Worm (Caenorhabditis elegans) whole organism, young adult: Measurements from ENCODE around the gene ddb-1.

ENCODE experiments used
- B0019.2 ChIP-seq: fragments of 200-800 bp; sonication (Bioruptor generic); conservative IDR thresholded peaks from 2 replicates; pipeline ENCODE4 v1.3.6; 2022; ENCODE audit warnings: missing genetic modification reagents, missing genetic modification characterization, missing compliant biosample characterization
- C06A6.2 ChIP-seq: fragments of 200-800 bp; sonication (Bioruptor generic); conservative IDR thresholded peaks from 2 replicates; pipeline ENCODE4 v1.3.6; 2022; ENCODE audit warnings: missing genetic modification characterization, missing compliant biosample characterization
- F22D6.2 ChIP-seq: sonication (generic microtip); optimal IDR thresholded peaks from 2 replicates; lab custom pipeline; 2016; ENCODE audit warnings: mild to moderate bottlenecking, missing genetic modification characterization, missing compliant biosample characterization
- F33H1.4 ChIP-seq: fragments of 200-800 bp; sonication (Bioruptor generic); IDR thresholded peaks from 2 replicates; pipeline ENCODE4 v1.3.6; 2022; ENCODE audit warnings: missing genetic modification reagents, missing genetic modification characterization, missing compliant biosample characterization
- F49E8.2 ChIP-seq: sonication (generic microtip); optimal IDR thresholded peaks from 3 replicates; lab custom pipeline; 2017; ENCODE audit warnings: missing genetic modification characterization, mild to moderate bottlenecking, missing compliant biosample characterization, antibody characterized with exemption, moderate library complexity; ENCODE audit not compliant: insufficient read depth
- F57C9.4 ChIP-seq: sonication (generic microtip); optimal IDR thresholded peaks from 2 replicates; lab custom pipeline; 2017; ENCODE audit warnings: mild to moderate bottlenecking, missing genetic modification characterization, missing compliant biosample characterization
- T26A5.8 ChIP-seq: sonication (generic microtip); optimal IDR thresholded peaks from 2 replicates; lab custom pipeline; 2016; ENCODE audit warnings: missing genetic modification characterization, missing compliant biosample characterization
- Y53F4B.3 ChIP-seq: fragments of 200-800 bp; sonication (Bioruptor generic); IDR thresholded peaks from 2 replicates; pipeline ENCODE4 v1.3.6; 2022; ENCODE audit warnings: missing genetic modification reagents, missing genetic modification characterization, missing compliant biosample characterization
- Y56A3A.18 ChIP-seq: fragments of 200-800 bp; sonication (Bioruptor generic); IDR thresholded peaks from 2 replicates; pipeline ENCODE4 v1.3.6; 2022; ENCODE audit warnings: missing genetic modification reagents, missing genetic modification characterization, missing compliant biosample characterization
- ZK185.1 ChIP-seq: sonication (generic microtip); optimal IDR thresholded peaks from 2 replicates; lab custom pipeline; 2016; ENCODE audit warnings: mild to moderate bottlenecking, missing genetic modification characterization, missing compliant biosample characterization; ENCODE audit not compliant: poor library complexity, severe bottlenecking
- athp-1 ChIP-seq: sonication (generic microtip); optimal IDR thresholded peaks from 2 replicates; lab custom pipeline; 2017; ENCODE audit warnings: mild to moderate bottlenecking, missing genetic modification characterization, missing compliant biosample characterization
- attf-3 ChIP-seq: fragments of 200-800 bp; sonication (Bioruptor generic); conservative IDR thresholded peaks from 2 replicates; pipeline ENCODE4 v1.3.6; 2022; ENCODE audit warnings: missing genetic modification reagents, missing genetic modification characterization, missing compliant biosample characterization
- bed-2 ChIP-seq: fragments of 200-800 bp; sonication (Bioruptor generic); IDR thresholded peaks from 2 replicates; pipeline ENCODE4 v1.3.6; 2022; ENCODE audit warnings: missing genetic modification reagents, missing genetic modification characterization, missing compliant biosample characterization
- ccch-3 ChIP-seq: fragments of 200-800 bp; sonication (Bioruptor generic); optimal IDR thresholded peaks from 2 replicates; lab custom pipeline; 2018; ENCODE audit warnings: mild to moderate bottlenecking, missing genetic modification characterization, missing compliant biosample characterization
- ceh-91 ChIP-seq: fragments of 200-800 bp; sonication (Bioruptor generic); IDR thresholded peaks from 2 replicates; pipeline ENCODE4 v1.3.6; 2022; ENCODE audit warnings: missing genetic modification reagents, missing genetic modification characterization, missing compliant biosample characterization
- dpl-1 ChIP-seq: fragments of 150-350 bp; optimal IDR thresholded peaks from 2 replicates; lab custom pipeline; 2014; ENCODE audit warnings: missing biosample characterization, missing genetic modification reagents, missing genetic modification characterization
- efl-1 ChIP-seq: fragments of 150-350 bp; optimal IDR thresholded peaks from 2 replicates; lab custom pipeline; 2014; ENCODE audit warnings: missing biosample characterization, missing genetic modification reagents, missing genetic modification characterization
- egl-18 ChIP-seq: fragments of 200-800 bp; sonication (Bioruptor generic); IDR thresholded peaks from 2 replicates; pipeline ENCODE4 v1.3.6; 2022; ENCODE audit warnings: missing genetic modification reagents, missing genetic modification characterization, missing compliant biosample characterization
- egrh-3 ChIP-seq: fragments of 200-800 bp; sonication (Bioruptor generic); IDR thresholded peaks from 2 replicates; pipeline ENCODE4 v1.3.6; 2022; ENCODE audit warnings: missing genetic modification reagents, missing genetic modification characterization, missing compliant biosample characterization
- ekl-4 ChIP-seq: fragments of 200-800 bp; sonication (Bioruptor generic); IDR thresholded peaks from 2 replicates; pipeline ENCODE4 v1.3.6; 2022; ENCODE audit warnings: missing genetic modification reagents, missing genetic modification characterization, missing compliant biosample characterization
- hmg-1.2 ChIP-seq: fragments of 200-800 bp; sonication (Bioruptor generic); IDR thresholded peaks from 2 replicates; pipeline ENCODE4 v1.3.6; 2022; ENCODE audit warnings: missing genetic modification reagents, missing genetic modification characterization, missing compliant biosample characterization
- hsf-1 ChIP-seq: fragments of 200-800 bp; sonication (Bioruptor generic); IDR thresholded peaks from 2 replicates; pipeline ENCODE4 v1.3.6; 2022; ENCODE audit warnings: missing genetic modification reagents, missing genetic modification characterization, missing compliant biosample characterization
- lin-26 ChIP-seq: fragments of 200-800 bp; sonication (Bioruptor generic); IDR thresholded peaks from 2 replicates; pipeline ENCODE4 v1.3.6; 2022; ENCODE audit warnings: missing genetic modification reagents, missing genetic modification characterization, missing compliant biosample characterization
- lin-35 ChIP-seq, 3 experiments: fragments of 150-350 bp in 2 of 3; sonication (generic microtip) in 1 of 3; optimal IDR thresholded peaks; 2 replicates each; lab custom pipeline; 2014 to 2018; ENCODE audit warnings: missing biosample characterization in 3 of 3, missing genetic modification characterization in 3 of 3, missing genetic modification reagents in 3 of 3
- lin-54 ChIP-seq: fragments of 200-800 bp; sonication (Bioruptor generic); optimal IDR thresholded peaks from 2 replicates; lab custom pipeline; 2018; ENCODE audit warnings: mild to moderate bottlenecking, missing genetic modification characterization, missing compliant biosample characterization
- lsl-1 ChIP-seq: fragments of 200-800 bp; sonication (Bioruptor generic); optimal IDR thresholded peaks from 2 replicates; lab custom pipeline; 2018; ENCODE audit warnings: mild to moderate bottlenecking, missing genetic modification characterization, moderate library complexity, missing compliant biosample characterization
- madf-3 ChIP-seq: fragments of 200-800 bp; sonication (Bioruptor generic); IDR thresholded peaks from 2 replicates; pipeline ENCODE4 v1.3.6; 2022; ENCODE audit warnings: missing genetic modification reagents, missing genetic modification characterization, missing compliant biosample characterization
- madf-6 ChIP-seq: fragments of 200-800 bp; sonication (Bioruptor generic); IDR thresholded peaks from 2 replicates; pipeline ENCODE4 v1.3.6; 2022; ENCODE audit warnings: missing genetic modification reagents, missing genetic modification characterization, missing compliant biosample characterization
- mel-28 ChIP-seq: sonication (generic microtip); optimal IDR thresholded peaks from 2 replicates; lab custom pipeline; 2016; ENCODE audit warnings: borderline replicate concordance, mild to moderate bottlenecking, missing genetic modification characterization, missing compliant biosample characterization
- nfyb-1 ChIP-seq: fragments of 200-800 bp; sonication (Bioruptor generic); IDR thresholded peaks from 2 replicates; pipeline ENCODE4 v1.3.6; 2022; ENCODE audit warnings: missing genetic modification reagents, missing genetic modification characterization, missing compliant biosample characterization
- pbrm-1 ChIP-seq: fragments of 200-800 bp; sonication (Bioruptor generic); IDR thresholded peaks from 2 replicates; pipeline ENCODE4 v1.3.6; 2022; ENCODE audit warnings: missing genetic modification reagents, missing genetic modification characterization, missing compliant biosample characterization
- sdz-38 ChIP-seq: sonication (generic microtip); optimal IDR thresholded peaks from 2 replicates; lab custom pipeline; 2016; ENCODE audit warnings: missing genotype, missing genetic modification characterization, missing compliant biosample characterization
- snpc-1.1 ChIP-seq: sonication (generic microtip); optimal IDR thresholded peaks from 2 replicates; lab custom pipeline; 2017; ENCODE audit warnings: missing genetic modification characterization, mild to moderate bottlenecking, missing compliant biosample characterization, antibody characterized with exemption, moderate library complexity, missing genotype, missing genetic modification reagents; ENCODE audit not compliant: insufficient read depth
- snpc-1.3 ChIP-seq: sonication (generic microtip); optimal IDR thresholded peaks from 2 replicates; lab custom pipeline; 2017; ENCODE audit warnings: missing genetic modification characterization, mild to moderate bottlenecking, missing compliant biosample characterization, antibody characterized with exemption, moderate library complexity, missing genotype, missing genetic modification reagents; ENCODE audit not compliant: insufficient read depth
- tbp1 ChIP-seq: fragments of 200-800 bp; sonication (Bioruptor generic); optimal IDR thresholded peaks from 2 replicates; lab custom pipeline; 2018; ENCODE audit warnings: mild to moderate bottlenecking, missing genetic modification characterization, missing compliant biosample characterization
- unc-130 ChIP-seq: sonication (generic microtip); optimal IDR thresholded peaks from 2 replicates; lab custom pipeline; 2016; ENCODE audit warnings: missing genetic modification reagents, missing genetic modification characterization, missing compliant biosample characterization
- zfh-2 ChIP-seq: fragments of 200-800 bp; sonication (Bioruptor generic); conservative IDR thresholded peaks from 2 replicates; pipeline ENCODE4 v1.3.6; 2022; ENCODE audit warnings: missing genetic modification reagents, missing genetic modification characterization, missing compliant biosample characterization
- ztf-18 ChIP-seq: sonication (generic microtip); optimal IDR thresholded peaks from 2 replicates; lab custom pipeline; 2016; ENCODE audit warnings: missing genotype, mild to moderate bottlenecking, missing genetic modification characterization, missing compliant biosample characterization
- ztf-25 ChIP-seq: fragments of 200-800 bp; sonication (Bioruptor generic); IDR thresholded peaks from 2 replicates; pipeline ENCODE4 v1.3.6; 2022; ENCODE audit warnings: missing genetic modification reagents, missing genetic modification characterization, missing compliant biosample characterization
- ztf-28 ChIP-seq: fragments of 200-800 bp; sonication (Bioruptor generic); IDR thresholded peaks from 2 replicates; pipeline ENCODE4 v1.3.6; 2022; ENCODE audit warnings: missing genetic modification reagents, missing genetic modification characterization, missing compliant biosample characterization

Gene ddb-1

ce11 chrIV:12105558-12105957 lies 15.4 kb downstream of the ddb-1 start, which contains the start of gene M18.3:
Gene M18.3, plus strand, starts transcription at chrIV:12105858.
- TF ChIP-seq nfyb-1 (GFP tag; lab: Robert Waterston, UW) (no peak), T26A5.8 (tag; lab: Kevin White, UChicago) (no peak), F22D6.2 (tag; lab: Kevin White, UChicago) (no peak), ztf-18 (tag; lab: Kevin White, UChicago) (no peak), efl-1 (GFP tag; lab: Kevin White, UChicago) (no peak)
- TF ChIP-seq, all 124 proteins: peak for 0

- TF ChIP-seq dpl-1 (no peak), tbp1 (GFP tag; lab: Kevin White, UChicago) (no peak), C06A6.2 (GFP tag; lab: Robert Waterston, UW) (no peak), B0019.2 (GFP tag; lab: Robert Waterston, UW) (no peak), madf-6 (no peak; the same call in 1 of the 2 replicates)
Observed at ce11 chrIV:12096479-12096878, 24.5 kb downstream of the ddb-1 start, which contains the start of gene mon-2. Gene mon-2, plus strand, starts transcription at chrIV:12096779.

- TF ChIP-seq ccch-3 (GFP tag; lab: Kevin White, UChicago) (no peak), lsl-1 (GFP tag; lab: Kevin White, UChicago) (no peak), ztf-28 (GFP tag; lab: Robert Waterston, UW) (no peak), snpc-1.1 (no peak), lin-35 (GFP tag; optimal IDR thresholded peaks at IDR 0.05; lab: Kevin White, UChicago) (no peak), mel-28 (no peak), attf-3 (GFP tag; lab: Robert Waterston, UW) (no peak), egl-18 (GFP tag; lab: Robert Waterston, UW) (no peak), Y56A3A.18 (GFP tag; lab: Robert Waterston, UW) (no peak), unc-130 (no peak), snpc-1.3 (tag; lab: Kevin White, UChicago) (no peak)
Observed at ce11 chrIV:12093819-12094218, 27.1 kb downstream of the ddb-1 start, which contains the start of gene F11A10.5. Gene F11A10.5, plus strand, starts transcription at chrIV:12094119.

ce11 chrIV:12093384-12093783 lies 27.6 kb downstream of the ddb-1 start, which contains the start of gene cpsf-4:
Gene cpsf-4, minus strand, starts transcription at chrIV:12093445.
- peak; percentile 70 for TF ChIP-seq lsl-1 (GFP tag; lab: Kevin White, UChicago)
- no peak for TF ChIP-seq egrh-3 (GFP tag; lab: Robert Waterston, UW)
- TF ChIP-seq, all 124 proteins: peak for 1

- no peak for TF ChIP-seq sdz-38
- TF ChIP-seq ZK185.1 (tag; lab: Kevin White, UChicago), result no peak
- no peak for TF ChIP-seq madf-3 (GFP tag; lab: Robert Waterston, UW)
- TF ChIP-seq attf-3 (GFP tag; lab: Robert Waterston, UW), result no peak
- TF ChIP-seq lin-26 (GFP tag; lab: Robert Waterston, UW), result no peak
- TF ChIP-seq ekl-4 (GFP tag; lab: Robert Waterston, UW), result no peak
Observed at ce11 chrIV:12092113-12092512, 28.9 kb downstream of the ddb-1 start, which contains the start of gene mig-32. Gene mig-32, minus strand, starts transcription at chrIV:12092213.

ce11 chrIV:12089551-12089950 lies 31.4 kb downstream of the ddb-1 start, which contains the start of gene F11A10.6:
Gene F11A10.6, minus strand, starts transcription at chrIV:12089651.
- TF ChIP-seq ztf-25 (no peak), efl-1 (GFP tag; lab: Kevin White, UChicago) (no peak), F57C9.4 (tag; lab: Kevin White, UChicago) (no peak), hsf-1 (GFP tag; lab: Robert Waterston, UW) (no peak), lin-54 (GFP tag; lab: Kevin White, UChicago) (no peak), Y53F4B.3 (GFP tag; lab: Robert Waterston, UW) (no peak), ceh-91 (no peak), bed-2 (no peak), athp-1 (tag; lab: Kevin White, UChicago) (no peak), F49E8.2 (tag; lab: Kevin White, UChicago) (no peak), F33H1.4 (GFP tag; lab: Robert Waterston, UW) (no peak), zfh-2 (GFP tag; lab: Robert Waterston, UW) (no peak), hmg-1.2 (GFP tag; lab: Robert Waterston, UW) (no peak), F22D6.2 (tag; lab: Kevin White, UChicago) (no peak), pbrm-1 (GFP tag; lab: Robert Waterston, UW) (no peak)
